Comparison of ENCODE assay signal across 4 fruit fly cellular contexts in the genomic region with DNA sequence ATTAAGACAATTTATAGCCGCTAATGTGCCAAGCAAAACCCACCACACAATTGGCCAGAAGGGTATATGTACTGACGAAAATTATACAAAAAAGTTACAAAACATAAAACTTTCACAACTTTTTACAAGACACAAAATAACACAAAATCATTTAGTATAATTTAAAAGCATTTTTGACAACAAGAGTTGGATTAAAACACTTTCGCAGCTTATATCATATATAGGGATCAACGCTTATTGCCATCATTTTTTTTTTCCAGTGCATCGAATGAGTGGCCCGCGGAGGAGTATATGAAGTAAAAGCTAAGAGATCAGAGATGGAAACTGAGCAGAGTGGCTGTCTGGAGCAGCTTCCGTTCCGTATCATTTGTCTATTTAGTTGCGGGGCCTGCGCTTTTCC.
TF ChIP-seq lines count a peak whose summit lies in the region.

No protein-coding gene starts in this region.

- no peak for TF ChIP-seq CTCF in whole organism, embryonic (GFP tag; optimal IDR thresholded peaks at IDR 0.05; lab: Kevin White, UChicago)

TF ChIP-seq in whole organism, embryonic, 481 proteins besides CTCF, POLR2A, EP300 and RAD21:
- TF ChIP-seq CG5245 (GFP tag; optimal IDR thresholded peaks at IDR 0.05; lab: Kevin White, UChicago) (no peak), otp (GFP tag; IDR thresholded peaks at IDR 0.05; lab: Robert Waterston, UW) (no peak), Antp (GFP tag; optimal IDR thresholded peaks at IDR 0.05; lab: Kevin White, UChicago) (no peak), Stat92E (GFP tag; optimal IDR thresholded peaks at IDR 0.05; lab: Kevin White, UChicago) (no peak), Hmr (GFP tag; optimal IDR thresholded peaks at IDR 0.05; lab: Kevin White, UChicago) (no peak), Ets65A (GFP tag; lab: Kevin White, UChicago) (peak; percentile 30), CG11560 (tag; IDR thresholded peaks at IDR 0.05; lab: Robert Waterston, UW) (no peak), bsh (GFP tag; optimal IDR thresholded peaks at IDR 0.05; lab: Kevin White, UChicago) (peak in 1 of 2 experiments; percentile 12), unc-4 (GFP tag; IDR thresholded peaks at IDR 0.05; lab: Robert Waterston, UW; ENCODE audit: partially characterized antibody) (no peak), ab (GFP tag; optimal IDR thresholded peaks at IDR 0.05; lab: Kevin White, UChicago) (no peak), CG5180 (GFP tag; optimal IDR thresholded peaks at IDR 0.05; lab: Kevin White, UChicago) (no peak), CG7556 (GFP tag; optimal IDR thresholded peaks at IDR 0.05; lab: Kevin White, UChicago) (no peak), mirr (GFP tag; optimal IDR thresholded peaks at IDR 0.05; lab: Kevin White, UChicago) (no peak), CG14710 (tag; optimal IDR thresholded peaks at IDR 0.05; lab: Kevin White, UChicago) (no peak), Dip3 (GFP tag; optimal IDR thresholded peaks at IDR 0.05; lab: Kevin White, UChicago) (no peak), wek (GFP tag; optimal IDR thresholded peaks at IDR 0.05; lab: Kevin White, UChicago) (no peak)

TF ChIP-seq in whole organism, prepupa, 60 proteins besides CTCF, POLR2A, EP300 and RAD21 (continues in another document):
- TF ChIP-seq pdm3 (GFP tag; optimal IDR thresholded peaks at IDR 0.05; lab: Kevin White, UChicago) (peak; percentile 68), cyc (GFP tag; optimal IDR thresholded peaks at IDR 0.05; lab: Kevin White, UChicago) (no peak), CG3919 (GFP tag; optimal IDR thresholded peaks at IDR 0.05; lab: Kevin White, UChicago) (peak; percentile 29), CG8319 (GFP tag; optimal IDR thresholded peaks at IDR 0.05; lab: Kevin White, UChicago) (no peak), CG31627 (GFP tag; optimal IDR thresholded peaks at IDR 0.05; lab: Kevin White, UChicago) (peak; percentile 48), CG10631 (GFP tag; optimal IDR thresholded peaks at IDR 0.05; lab: Kevin White, UChicago) (peak; percentile 34), achi (GFP tag; optimal IDR thresholded peaks at IDR 0.05; lab: Kevin White, UChicago) (peak; percentile 58), CG9139 (GFP tag; optimal IDR thresholded peaks at IDR 0.05; lab: Kevin White, UChicago) (no peak), Ets21C (GFP tag; optimal IDR thresholded peaks at IDR 0.05; lab: Kevin White, UChicago) (no peak), Sox102F (GFP tag; optimal IDR thresholded peaks at IDR 0.05; lab: Kevin White, UChicago) (peak; percentile 54), OdsH (GFP tag; optimal IDR thresholded peaks at IDR 0.05; lab: Kevin White, UChicago) (peak; percentile 67), Hr39 (GFP tag; optimal IDR thresholded peaks at IDR 0.05; lab: Kevin White, UChicago) (peak; percentile 55), CG11762 (GFP tag; optimal IDR thresholded peaks at IDR 0.05; lab: Kevin White, UChicago; ENCODE audit: insufficient read depth) (no peak), CG6276 (GFP tag; optimal IDR thresholded peaks at IDR 0.05; lab: Kevin White, UChicago) (no peak), esn (GFP tag; optimal IDR thresholded peaks at IDR 0.05; lab: Kevin White, UChicago) (peak; percentile 14), CG6163 (GFP tag; IDR thresholded peaks at IDR 0.05; lab: Robert Waterston, UW) (peak; percentile 8; the same call in 1 of the 3 replicates), spab (GFP tag; optimal IDR thresholded peaks at IDR 0.05; lab: Kevin White, UChicago) (no peak), dac (GFP tag; optimal IDR thresholded peaks at IDR 0.05; lab: Kevin White, UChicago) (no peak), topi (GFP tag; optimal IDR thresholded peaks at IDR 0.05; lab: Kevin White, UChicago) (no peak), eg (GFP tag; IDR thresholded peaks at IDR 0.05; lab: Robert Waterston, UW) (no peak), CG7368 (GFP tag; optimal IDR thresholded peaks at IDR 0.05; lab: Kevin White, UChicago) (no peak), Eip93F (GFP tag; optimal IDR thresholded peaks at IDR 0.05; lab: Kevin White, UChicago) (no peak), fkh (GFP tag; optimal IDR thresholded peaks at IDR 0.05; lab: Kevin White, UChicago) (no peak), Lpt (GFP tag; optimal IDR thresholded peaks at IDR 0.05; lab: Kevin White, UChicago) (no peak), CG6808 (GFP tag; optimal IDR thresholded peaks at IDR 0.05; lab: Kevin White, UChicago) (peak; percentile 39)

TF ChIP-seq in whole organism, pupa, 21 proteins besides CTCF, POLR2A, EP300 and RAD21:
- TF ChIP-seq CG12605 (GFP tag; IDR thresholded peaks at IDR 0.05; lab: Robert Waterston, UW) (no peak), Pif1A (GFP tag; optimal IDR thresholded peaks at IDR 0.05; lab: Kevin White, UChicago) (peak; percentile 12), CG4496 (GFP tag; IDR thresholded peaks at IDR 0.05; lab: Robert Waterston, UW) (no peak), CG8159 (tag; optimal IDR thresholded peaks at IDR 0.05; lab: Kevin White, UChicago) (peak; percentile 30), CG10348 (GFP tag; IDR thresholded peaks at IDR 0.05; lab: Robert Waterston, UW) (no peak), rn (GFP tag; IDR thresholded peaks at IDR 0.05; lab: Robert Waterston, UW) (no peak), CG34367 (tag; optimal IDR thresholded peaks at IDR 0.05; lab: Kevin White, UChicago) (peak; percentile 63), Ets98B (GFP tag; IDR thresholded peaks at IDR 0.05; lab: Robert Waterston, UW) (no peak), CG13204 (GFP tag; optimal IDR thresholded peaks at IDR 0.05; lab: Kevin White, UChicago) (peak; percentile 31), CG9948 (tag; optimal IDR thresholded peaks at IDR 0.05; lab: Kevin White, UChicago) (peak; percentile 16), CG14655 (GFP tag; optimal IDR thresholded peaks at IDR 0.05; lab: Kevin White, UChicago) (peak; percentile 13), gl (tag; optimal IDR thresholded peaks at IDR 0.05; lab: Kevin White, UChicago) (no peak), CG32121 (GFP tag; IDR thresholded peaks at IDR 0.05; lab: Robert Waterston, UW) (no peak), CG17806 (tag; optimal IDR thresholded peaks at IDR 0.05; lab: Kevin White, UChicago) (peak; percentile 20), EcR (GFP tag; optimal IDR thresholded peaks at IDR 0.05; lab: Kevin White, UChicago) (no peak), D1 (tag; optimal IDR thresholded peaks at IDR 0.05; lab: Kevin White, UChicago) (no peak), Snoo (tag; optimal IDR thresholded peaks at IDR 0.05; lab: Kevin White, UChicago) (peak; percentile 36), CG15710 (tag; optimal IDR thresholded peaks at IDR 0.05; lab: Kevin White, UChicago) (peak; percentile 59), fd96Ca (GFP tag; IDR thresholded peaks at IDR 0.05; lab: Robert Waterston, UW) (no peak), CG8301 (tag; optimal IDR thresholded peaks at IDR 0.05; lab: Kevin White, UChicago) (no peak), Pif1B (GFP tag; optimal IDR thresholded peaks at IDR 0.05; lab: Kevin White, UChicago) (peak; percentile 10)
TF ChIP-seq in whole organism, pupa: peak in this region for 10.

TF ChIP-seq in whole organism, wandering third instar larva, 38 proteins besides CTCF, POLR2A, EP300 and RAD21:
- peak; percentile 30 for TF ChIP-seq rgr (GFP tag; optimal IDR thresholded peaks at IDR 0.05; lab: Kevin White, UChicago)
- peak; percentile 17 for TF ChIP-seq HLH106 (tag; optimal IDR thresholded peaks at IDR 0.05; lab: Kevin White, UChicago)
- TF ChIP-seq psq (GFP tag; optimal IDR thresholded peaks at IDR 0.05; lab: Kevin White, UChicago): peak; percentile 18
- TF ChIP-seq CrebA (GFP tag; optimal IDR thresholded peaks at IDR 0.05; lab: Kevin White, UChicago; ENCODE audit: borderline replicate concordance): no peak
- TF ChIP-seq usp (GFP tag; optimal IDR thresholded peaks at IDR 0.05; lab: Kevin White, UChicago): no peak
- TF ChIP-seq OdsH (GFP tag; optimal IDR thresholded peaks at IDR 0.05; lab: Kevin White, UChicago): peak; percentile 8
- no peak for TF ChIP-seq woc (GFP tag; optimal IDR thresholded peaks at IDR 0.05; lab: Kevin White, UChicago)
- peak; percentile 35 for TF ChIP-seq br (GFP tag; optimal IDR thresholded peaks at IDR 0.05; lab: Kevin White, UChicago)
- peak; percentile 57 for TF ChIP-seq fru (GFP tag; optimal IDR thresholded peaks at IDR 0.05; lab: Kevin White, UChicago)
- TF ChIP-seq ey (GFP tag; optimal IDR thresholded peaks at IDR 0.05; lab: Kevin White, UChicago): peak; percentile 28
- TF ChIP-seq Hr78 (GFP tag; optimal IDR thresholded peaks at IDR 0.05; lab: Kevin White, UChicago): no peak
- TF ChIP-seq h (GFP tag; optimal IDR thresholded peaks at IDR 0.05; lab: Kevin White, UChicago): peak; percentile 47
- TF ChIP-seq Sp1 (GFP tag; optimal IDR thresholded peaks at IDR 0.05; lab: Kevin White, UChicago): peak; percentile 30
- no peak for TF ChIP-seq Myc (optimal IDR thresholded peaks at IDR 0.05; lab: Kevin White, UChicago)
- TF ChIP-seq Abd-B (GFP tag; optimal IDR thresholded peaks at IDR 0.05; lab: Kevin White, UChicago): no peak
- peak in 1 of 2 experiments; percentile 39 for TF ChIP-seq foxo (GFP tag; optimal IDR thresholded peaks at IDR 0.05; lab: Kevin White, UChicago)
- TF ChIP-seq dmrt93B (GFP tag; optimal IDR thresholded peaks at IDR 0.05; lab: Kevin White, UChicago): no peak
- TF ChIP-seq pan (optimal IDR thresholded peaks at IDR 0.05; lab: Kevin White, UChicago): no peak
- TF ChIP-seq N (GFP tag; optimal IDR thresholded peaks at IDR 0.05; lab: Kevin White, UChicago): no peak
- TF ChIP-seq Vsx2 (GFP tag; optimal IDR thresholded peaks at IDR 0.05; lab: Kevin White, UChicago; ENCODE audit: partially characterized antibody): no peak
- no peak for TF ChIP-seq Dif (GFP tag; optimal IDR thresholded peaks at IDR 0.05; lab: Kevin White, UChicago; ENCODE audit: partially characterized antibody)
